Worm (Caenorhabditis elegans) whole organism, L1 larva: ENCODE measurements around the gene F36H12.17.

Experiments used
- C04F5.9 ChIP-seq: sonication (generic microtip); optimal IDR thresholded peaks from 2 replicates; lab custom pipeline; 2016; ENCODE audit warnings: missing genetic modification characterization, missing compliant biosample characterization
- F16B12.6 ChIP-seq: fragments of 150-350 bp; optimal IDR thresholded peaks from 2 replicates; lab custom pipeline; 2014; ENCODE audit warnings: missing biosample characterization, missing genetic modification characterization
- aly-2 ChIP-seq: fragments of 150-350 bp; optimal IDR thresholded peaks from 2 replicates; lab custom pipeline; 2014; ENCODE audit warnings: missing biosample characterization, missing genetic modification characterization
- ceh-63 ChIP-seq: fragments of 200-800 bp; sonication (Bioruptor generic); optimal IDR thresholded peaks from 2 replicates; lab custom pipeline; 2018; ENCODE audit warnings: mild to moderate bottlenecking, missing genetic modification characterization, missing compliant biosample characterization
- ceh-90 ChIP-seq: sonication (generic microtip); optimal IDR thresholded peaks from 2 replicates; lab custom pipeline; 2016; ENCODE audit warnings: missing genetic modification characterization, missing compliant biosample characterization
- ces-1 ChIP-seq: fragments of 150-350 bp; optimal IDR thresholded peaks from 2 replicates; lab custom pipeline; 2014; ENCODE audit warnings: missing biosample characterization, missing genetic modification reagents, missing genetic modification characterization
- dpl-1 ChIP-seq, 3 experiments: fragments of 150-350 bp in 2 of 3; sonication (generic microtip) in 1 of 3; optimal IDR thresholded peaks; 2 replicates each; lab custom pipeline; 2014 to 2017; ENCODE audit warnings: missing biosample characterization in 3 of 3, missing genetic modification characterization in 3 of 3, missing genetic modification reagents in 3 of 3
- efl-1 ChIP-seq, 4 experiments: fragments of 150-350 bp; optimal IDR thresholded peaks in 3 of 4; peaks in 1 of 4; 1 replicate in 1 of 4; 2 replicates in 3 of 4; lab custom pipeline; 2014; ENCODE audit warnings: missing biosample characterization in 2 of 4, missing genetic modification characterization in 2 of 4, missing genetic modification reagents in 2 of 4
- egl-27 ChIP-seq, 2 experiments: fragments of 150-350 bp in 1 of 2; sonication (generic microtip); optimal IDR thresholded peaks; 3 replicates each; lab custom pipeline; 2017 to 2018; ENCODE audit warnings: missing biosample characterization in 2 of 2, missing genetic modification characterization in 2 of 2, missing genetic modification reagents in 2 of 2
- elt-2 ChIP-seq: sonication (generic microtip); optimal IDR thresholded peaks from 2 replicates; lab custom pipeline; 2016; ENCODE audit warnings: missing genetic modification characterization, mild to moderate bottlenecking, inconsistent platforms, missing compliant biosample characterization, missing genetic modification reagents
- elt-3 ChIP-seq, 6 experiments: fragments of 150-350 bp in 1 of 6; sonication (generic microtip); optimal IDR thresholded peaks; 2 replicates each; lab custom pipeline; 2017 to 2018; ENCODE audit warnings: missing biosample characterization in 6 of 6, missing genetic modification characterization in 6 of 6, inconsistent platforms in 1 of 6
- ets-5 ChIP-seq: fragments of 200-800 bp; sonication (Bioruptor generic); IDR thresholded peaks from 2 replicates; pipeline ENCODE4 v1.3.6; 2022; ENCODE audit warnings: missing genetic modification characterization, missing compliant biosample characterization
- fos-1 ChIP-seq: fragments of 150-350 bp; optimal IDR thresholded peaks from 2 replicates; lab custom pipeline; 2014; ENCODE audit warnings: missing biosample characterization, missing genetic modification characterization
- jun-1 ChIP-seq: fragments of 150-350 bp; optimal IDR thresholded peaks from 2 replicates; lab custom pipeline; 2014; ENCODE audit warnings: missing biosample characterization, missing genetic modification reagents, missing genetic modification characterization
- lin-15B ChIP-seq: fragments of 150-350 bp; sonication (generic microtip); optimal IDR thresholded peaks from 3 replicates; lab custom pipeline; 2014; ENCODE audit warnings: missing biosample characterization, missing genetic modification characterization
- lin-35 ChIP-seq, 2 experiments: fragments of 150-350 bp; optimal IDR thresholded peaks; 2 replicates each; lab custom pipeline; 2014; ENCODE audit warnings: missing biosample characterization in 2 of 2, missing genetic modification characterization in 2 of 2, missing genetic modification reagents in 2 of 2
- lin-39 ChIP-seq: fragments of 150-350 bp; optimal IDR thresholded peaks from 2 replicates; lab custom pipeline; 2014; ENCODE audit warnings: missing biosample characterization, missing genetic modification reagents, missing genetic modification characterization
- lir-3 ChIP-seq: sonication (generic microtip); optimal IDR thresholded peaks from 2 replicates; lab custom pipeline; 2016; ENCODE audit warnings: mild to moderate bottlenecking, missing genetic modification characterization, moderate library complexity, missing compliant biosample characterization; ENCODE audit not compliant: poor library complexity
- lsy-2 ChIP-seq, 2 experiments: fragments of 150-350 bp; optimal IDR thresholded peaks; 2 replicates each; lab custom pipeline; 2014; ENCODE audit warnings: missing biosample characterization in 2 of 2, missing genetic modification characterization in 2 of 2
- mab-9 ChIP-seq: fragments of 200-800 bp; sonication (Bioruptor generic); IDR thresholded peaks from 2 replicates; pipeline ENCODE4 v1.3.6; 2022; ENCODE audit warnings: missing genetic modification reagents, missing genetic modification characterization, missing compliant biosample characterization
- mdl-1 ChIP-seq, 2 experiments: fragments of 150-350 bp; optimal IDR thresholded peaks; 2 replicates each; lab custom pipeline; 2014 to 2017; ENCODE audit warnings: missing biosample characterization in 2 of 2, missing genetic modification characterization in 2 of 2, inconsistent platforms in 1 of 2
- mep-1 ChIP-seq: fragments of 150-350 bp; optimal IDR thresholded peaks from 2 replicates; lab custom pipeline; 2014; ENCODE audit warnings: missing biosample characterization, missing genetic modification characterization
- nhr-11 ChIP-seq: fragments of 150-350 bp; optimal IDR thresholded peaks from 2 replicates; lab custom pipeline; 2014; ENCODE audit warnings: missing biosample characterization, missing genetic modification characterization
- nhr-20 ChIP-seq: sonication (generic microtip); optimal IDR thresholded peaks from 2 replicates; lab custom pipeline; 2016; ENCODE audit warnings: mild to moderate bottlenecking, missing genetic modification characterization, missing compliant biosample characterization
- nhr-47 ChIP-seq: sonication (generic microtip); optimal IDR thresholded peaks from 2 replicates; lab custom pipeline; 2016; ENCODE audit warnings: mild to moderate bottlenecking, missing genetic modification characterization, moderate library complexity, missing compliant biosample characterization
- nhr-71 ChIP-seq: sonication (generic microtip); optimal IDR thresholded peaks from 2 replicates; lab custom pipeline; 2016; ENCODE audit warnings: mild to moderate bottlenecking, missing genetic modification characterization, moderate library complexity, missing compliant biosample characterization
- nhr-84 ChIP-seq: sonication (generic microtip); optimal IDR thresholded peaks from 2 replicates; lab custom pipeline; 2017; ENCODE audit warnings: missing biosample characterization, missing genetic modification characterization
- nhr-85 ChIP-seq: sonication (generic microtip); peaks from one replicate; lab custom pipeline; 2016; ENCODE audit warnings: missing genetic modification characterization, inconsistent platforms, missing compliant biosample characterization
- pag-3 ChIP-seq: sonication (generic microtip); optimal IDR thresholded peaks from 2 replicates; lab custom pipeline; 2017; ENCODE audit warnings: missing genetic modification characterization, mild to moderate bottlenecking, missing compliant biosample characterization, antibody characterized with exemption, borderline replicate concordance; ENCODE audit not compliant: insufficient read depth
- pax-3 ChIP-seq: fragments of 200-800 bp; sonication (Bioruptor generic); optimal IDR thresholded peaks from 2 replicates; lab custom pipeline; 2018; ENCODE audit warnings: mild to moderate bottlenecking, missing genetic modification characterization, moderate library complexity, missing compliant biosample characterization
- snpc-4 ChIP-seq: fragments of 150-350 bp; optimal IDR thresholded peaks from 2 replicates; lab custom pipeline; 2014; ENCODE audit warnings: missing biosample characterization, missing genetic modification characterization
- sox-4 ChIP-seq: sonication (generic microtip); optimal IDR thresholded peaks from 2 replicates; lab custom pipeline; 2016; ENCODE audit warnings: missing genetic modification characterization, missing compliant biosample characterization
- swsn-7 ChIP-seq: sonication (generic microtip); optimal IDR thresholded peaks from 2 replicates; lab custom pipeline; 2016; ENCODE audit warnings: missing genetic modification characterization, missing compliant biosample characterization
- tbx-2 ChIP-seq: sonication (generic microtip); optimal IDR thresholded peaks from 2 replicates; lab custom pipeline; 2016; ENCODE audit warnings: missing genetic modification characterization, missing compliant biosample characterization
- tlp-1 ChIP-seq: fragments of 150-350 bp; optimal IDR thresholded peaks from 2 replicates; lab custom pipeline; 2014; ENCODE audit warnings: missing biosample characterization, missing genetic modification characterization
- unc-30 ChIP-seq: sonication (generic microtip); optimal IDR thresholded peaks from 2 replicates; lab custom pipeline; 2017; ENCODE audit warnings: missing biosample characterization, missing genetic modification characterization
- unc-62 ChIP-seq: fragments of 150-350 bp; optimal IDR thresholded peaks from 2 replicates; lab custom pipeline; 2014; ENCODE audit warnings: missing biosample characterization, missing genetic modification reagents, missing genetic modification characterization
- ztf-11 ChIP-seq, 2 experiments: sonication (generic microtip); optimal IDR thresholded peaks; 2 replicates each; lab custom pipeline; 2016 to 2017; ENCODE audit warnings: missing genetic modification characterization in 2 of 2, missing biosample characterization in 1 of 2, missing compliant biosample characterization in 1 of 2

The F36H12.17 gene

ce11 chrIV:5277752-5278151 lies at the start of gene F36H12.17:
TSS of gene F36H12.17 (minus strand) at chrIV:5277852.
- TF ChIP-seq fos-1 (tag; lab: Kevin White, UChicago) (no peak), mep-1 (tag; lab: Kevin White, UChicago) (no peak), F16B12.6 (tag; lab: Kevin White, UChicago) (no peak), elt-2 (tag; lab: Kevin White, UChicago) (no peak), ceh-63 (GFP tag; lab: Kevin White, UChicago) (no peak), unc-30 (tag; lab: Kevin White, UChicago) (no peak), egl-27 (tag; optimal IDR thresholded peaks at IDR 0.05; lab: Kevin White, UChicago) (no peak), lin-15B (no peak), nhr-84 (tag; lab: Kevin White, UChicago) (no peak), jun-1 (tag; lab: Kevin White, UChicago) (no peak), mdl-1 (tag; optimal IDR thresholded peaks at IDR 0.05; lab: Kevin White, UChicago) (no peak), mab-9 (GFP tag; lab: Robert Waterston, UW) (no peak), lin-35 (GFP tag; optimal IDR thresholded peaks at IDR 0.05; lab: Kevin White, UChicago) (no peak), lsy-2 (tag; optimal IDR thresholded peaks at IDR 0.05; lab: Kevin White, UChicago) (no peak), ztf-11 (tag; optimal IDR thresholded peaks at IDR 0.05; lab: Kevin White, UChicago) (no peak), nhr-20 (tag; lab: Kevin White, UChicago) (no peak)

ce11 chrIV:5326144-5326543 lies 48.5 kb upstream of the F36H12.17 start, which contains the start of gene Y4C6B.4:
TSS of gene Y4C6B.4 (plus strand) at chrIV:5326444.
- TF ChIP-seq lir-3 (no peak), C04F5.9 (tag; lab: Kevin White, UChicago) (no peak), pax-3 (no peak), sox-4 (tag; lab: Kevin White, UChicago) (no peak), aly-2 (tag; lab: Kevin White, UChicago) (no peak), ceh-90 (tag; lab: Kevin White, UChicago) (no peak), lin-35 (GFP tag; optimal IDR thresholded peaks at IDR 0.05; lab: Kevin White, UChicago) (no peak)

ce11 chrIV:5318835-5319303 lies 41.2 kb upstream of the F36H12.17 start, which contains the start of gene slc-46A:
TSS of gene slc-46A (plus strand) at chrIV:5319253.
- TF ChIP-seq sox-4 (tag; lab: Kevin White, UChicago) (no peak), mep-1 (tag; lab: Kevin White, UChicago) (peak; percentile 20), pag-3 (tag; lab: Kevin White, UChicago) (no peak), lin-15B (no peak), nhr-11 (tag; lab: Kevin White, UChicago) (no peak), unc-30 (tag; lab: Kevin White, UChicago) (no peak), lin-39 (tag; lab: Kevin White, UChicago) (no peak), nhr-47 (tag; lab: Kevin White, UChicago) (no peak), ets-5 (GFP tag; lab: Robert Waterston, UW) (no peak), tlp-1 (tag; lab: Kevin White, UChicago) (no peak), ces-1 (GFP tag; lab: Kevin White, UChicago) (no peak), efl-1 (optimal IDR thresholded peaks at IDR 0.05; lab: Kevin White, UChicago) (peak; percentile 49 to 50), efl-1 (GFP tag; optimal IDR thresholded peaks at IDR 0.05 in 1 of 2; lab: Kevin White, UChicago) (peak in 1 of 2 experiments; percentile 18), lsy-2 (tag; optimal IDR thresholded peaks at IDR 0.05; lab: Kevin White, UChicago) (peak; percentile 20 to 24), swsn-7 (tag; lab: Kevin White, UChicago) (peak; percentile 24), snpc-4 (peak; percentile 51), tbx-2 (tag; lab: Kevin White, UChicago) (no peak), nhr-20 (tag; lab: Kevin White, UChicago) (peak; percentile 43), lin-35 (GFP tag; optimal IDR thresholded peaks at IDR 0.05; lab: Kevin White, UChicago) (peak in 1 of 2 experiments; percentile 37), nhr-71 (tag; lab: Kevin White, UChicago) (peak; percentile 26), ceh-90 (tag; lab: Kevin White, UChicago) (no peak), dpl-1 (GFP tag; optimal IDR thresholded peaks at IDR 0.05; lab: Kevin White, UChicago) (peak in 2 of 3 experiments; percentile 0 to 8), elt-3 (tag; optimal IDR thresholded peaks at IDR 0.05; lab: Kevin White, UChicago) (peak in 1 of 6 experiments; percentile 8), elt-2 (tag; lab: Kevin White, UChicago) (peak; percentile 2), nhr-85 (peak; percentile 77), unc-62 (GFP tag; lab: Kevin White, UChicago) (no peak)
